Worm (Caenorhabditis elegans) whole organism, L2 larva: Measurements from ENCODE around the gene T28F12.1.

ENCODE experiments used
- C34F6.9 ChIP-seq: fragments of 150-350 bp; optimal IDR thresholded peaks from 2 replicates; lab custom pipeline; 2014; ENCODE audit warnings: missing biosample characterization, missing genetic modification characterization
- F13H6.1 ChIP-seq: sonication (generic microtip); optimal IDR thresholded peaks from 2 replicates; lab custom pipeline; 2016; ENCODE audit warnings: missing genetic modification characterization, missing compliant biosample characterization
- R02D3.7 ChIP-seq: fragments of 150-350 bp; optimal IDR thresholded peaks from 2 replicates; lab custom pipeline; 2014; ENCODE audit warnings: missing biosample characterization, missing genetic modification characterization
- Y55F3AM.14 ChIP-seq: fragments of 200-800 bp; sonication (Bioruptor generic); optimal IDR thresholded peaks from 2 replicates; lab custom pipeline; 2018; ENCODE audit warnings: mild to moderate bottlenecking, missing genetic modification characterization, missing compliant biosample characterization
- ZK546.5 ChIP-seq: sonication (generic microtip); optimal IDR thresholded peaks from 2 replicates; lab custom pipeline; 2017; ENCODE audit warnings: missing biosample characterization, missing genetic modification characterization
- alr-1 ChIP-seq: fragments of 150-350 bp; optimal IDR thresholded peaks from 2 replicates; lab custom pipeline; 2014; ENCODE audit warnings: missing biosample characterization, missing genetic modification characterization
- aly-2 ChIP-seq: fragments of 150-350 bp; optimal IDR thresholded peaks from 2 replicates; lab custom pipeline; 2014; ENCODE audit warnings: missing biosample characterization, missing genetic modification characterization
- ama-1 ChIP-seq: fragments of 150-350 bp; optimal IDR thresholded peaks from 2 replicates; lab custom pipeline; 2018; ENCODE audit warnings: inconsistent platforms
- ceh-16 ChIP-seq: fragments of 150-350 bp; optimal IDR thresholded peaks from 2 replicates; lab custom pipeline; 2014; ENCODE audit warnings: missing biosample characterization, missing genetic modification characterization
- crh-2 ChIP-seq: sonication (generic microtip); optimal IDR thresholded peaks from 2 replicates; lab custom pipeline; 2017; ENCODE audit warnings: missing biosample characterization, missing genetic modification characterization
- dmd-4 ChIP-seq: sonication (generic microtip); optimal IDR thresholded peaks from 2 replicates; lab custom pipeline; 2017; ENCODE audit warnings: missing biosample characterization, missing genetic modification characterization
- egl-27 ChIP-seq: sonication (generic microtip); optimal IDR thresholded peaks from 3 replicates; lab custom pipeline; 2017; ENCODE audit warnings: missing biosample characterization, missing genetic modification reagents, missing genetic modification characterization
- elt-1 ChIP-seq: fragments of 150-350 bp; optimal IDR thresholded peaks from 2 replicates; lab custom pipeline; 2014; ENCODE audit warnings: missing biosample characterization, missing genetic modification characterization
- elt-3 ChIP-seq: sonication (generic microtip); optimal IDR thresholded peaks from 2 replicates; lab custom pipeline; 2017; ENCODE audit warnings: missing biosample characterization, missing genetic modification characterization
- fos-1 ChIP-seq: fragments of 150-350 bp; optimal IDR thresholded peaks from 2 replicates; lab custom pipeline; 2014; ENCODE audit warnings: missing biosample characterization, missing genetic modification characterization
- gmeb-1 ChIP-seq: fragments of 150-350 bp; optimal IDR thresholded peaks from 2 replicates; lab custom pipeline; 2014; ENCODE audit warnings: missing biosample characterization, missing genetic modification characterization
- lin-11 ChIP-seq: fragments of 150-350 bp; sonication (generic microtip); optimal IDR thresholded peaks from 2 replicates; lab custom pipeline; 2014; ENCODE audit warnings: missing biosample characterization, missing genetic modification characterization, inconsistent platforms, mixed read lengths
- lin-13 ChIP-seq: fragments of 150-350 bp; optimal IDR thresholded peaks from 2 replicates; lab custom pipeline; 2014; ENCODE audit warnings: missing biosample characterization, missing genetic modification reagents, missing genetic modification characterization
- lin-39 ChIP-seq: fragments of 150-350 bp; optimal IDR thresholded peaks from 2 replicates; lab custom pipeline; 2014; ENCODE audit warnings: missing biosample characterization, missing genetic modification reagents, missing genetic modification characterization
- lsy-2 ChIP-seq, 2 experiments: fragments of 150-350 bp in 1 of 2; sonication (generic microtip) in 1 of 2; optimal IDR thresholded peaks; 2 replicates each; lab custom pipeline; 2014 to 2017; ENCODE audit warnings: missing biosample characterization in 2 of 2, missing genetic modification characterization in 2 of 2
- mab-5 ChIP-seq: fragments of 150-350 bp; optimal IDR thresholded peaks from 2 replicates; lab custom pipeline; 2014; ENCODE audit warnings: missing biosample characterization, missing genetic modification characterization
- mdl-1 ChIP-seq, 2 experiments: fragments of 150-350 bp in 1 of 2; sonication (generic microtip) in 1 of 2; optimal IDR thresholded peaks; 2 replicates each; lab custom pipeline; 2017; ENCODE audit warnings: missing biosample characterization in 2 of 2, missing genetic modification characterization in 2 of 2
- nhr-10 ChIP-seq: sonication (generic microtip); optimal IDR thresholded peaks from 2 replicates; lab custom pipeline; 2017; ENCODE audit warnings: missing biosample characterization, missing genetic modification characterization
- nhr-11 ChIP-seq: fragments of 150-350 bp; optimal IDR thresholded peaks from 2 replicates; lab custom pipeline; 2014; ENCODE audit warnings: missing biosample characterization, missing genetic modification characterization
- nhr-129 ChIP-seq: fragments of 150-350 bp; optimal IDR thresholded peaks from 2 replicates; lab custom pipeline; 2014; ENCODE audit warnings: missing biosample characterization, missing genetic modification characterization
- nhr-21 ChIP-seq: fragments of 150-350 bp; optimal IDR thresholded peaks from 2 replicates; lab custom pipeline; 2014; ENCODE audit warnings: missing biosample characterization, missing genetic modification characterization
- nhr-23 ChIP-seq: fragments of 150-350 bp; optimal IDR thresholded peaks from 2 replicates; lab custom pipeline; 2014; ENCODE audit warnings: missing biosample characterization, missing genetic modification reagents, missing genetic modification characterization
- nhr-237 ChIP-seq: fragments of 150-350 bp; optimal IDR thresholded peaks from 2 replicates; lab custom pipeline; 2014; ENCODE audit warnings: missing biosample characterization, missing genetic modification characterization
- nhr-25 ChIP-seq: fragments of 150-350 bp; sonication (generic microtip); optimal IDR thresholded peaks from 3 replicates; lab custom pipeline; 2014; ENCODE audit warnings: missing biosample characterization, missing genetic modification characterization
- nhr-77 ChIP-seq: fragments of 150-350 bp; optimal IDR thresholded peaks from 2 replicates; lab custom pipeline; 2014; ENCODE audit warnings: missing biosample characterization, missing genetic modification characterization
- sem-4 ChIP-seq: fragments of 150-350 bp; optimal IDR thresholded peaks from 2 replicates; lab custom pipeline; 2014; ENCODE audit warnings: missing biosample characterization, missing genetic modification reagents, missing genetic modification characterization
- unc-39 ChIP-seq: fragments of 150-350 bp; optimal IDR thresholded peaks from 2 replicates; lab custom pipeline; 2014; ENCODE audit warnings: missing biosample characterization, missing genetic modification characterization
- unc-55 ChIP-seq: fragments of 150-350 bp; sonication (generic microtip); optimal IDR thresholded peaks from 3 replicates; lab custom pipeline; 2014; ENCODE audit warnings: missing biosample characterization, missing genetic modification reagents, missing genetic modification characterization
- unc-62 ChIP-seq: fragments of 150-350 bp; optimal IDR thresholded peaks from 2 replicates; lab custom pipeline; 2014; ENCODE audit warnings: missing biosample characterization, missing genetic modification reagents, missing genetic modification characterization
- zag-1 ChIP-seq: fragments of 150-350 bp; optimal IDR thresholded peaks from 2 replicates; lab custom pipeline; 2014; ENCODE audit warnings: missing biosample characterization, missing genetic modification characterization
- ztf-1 ChIP-seq: fragments of 200-800 bp; sonication (Bioruptor generic); conservative IDR thresholded peaks from 2 replicates; pipeline ENCODE4 v1.3.6; 2022; ENCODE audit warnings: missing genetic modification characterization, missing compliant biosample characterization
- ztf-11 ChIP-seq: sonication (generic microtip); optimal IDR thresholded peaks from 2 replicates; lab custom pipeline; 2017; ENCODE audit warnings: missing biosample characterization, missing genetic modification characterization
- ztf-4 ChIP-seq: fragments of 150-350 bp; optimal IDR thresholded peaks from 2 replicates; lab custom pipeline; 2014; ENCODE audit warnings: missing biosample characterization, missing genetic modification characterization

Gene T28F12.1

ce11 chrV:4487888-4488287 lies 24.9 kb upstream of the T28F12.1 start:
- TF ChIP-seq C34F6.9 (tag; lab: Kevin White, UChicago): no peak
- no peak for TF ChIP-seq mdl-1 (tag; optimal IDR thresholded peaks at IDR 0.05; lab: Kevin White, UChicago)
- no peak for TF ChIP-seq F13H6.1 (tag; lab: Kevin White, UChicago)
- no peak for TF ChIP-seq lin-13 (GFP tag; lab: Kevin White, UChicago)
- no peak for TF ChIP-seq nhr-25 (tag; lab: Kevin White, UChicago)
- TF ChIP-seq egl-27 (tag; lab: Kevin White, UChicago): no peak
- TF ChIP-seq mab-5 (tag; lab: Kevin White, UChicago): no peak
- TF ChIP-seq dmd-4: no peak
- no peak for TF ChIP-seq nhr-237
- TF ChIP-seq lin-11 (tag; lab: Kevin White, UChicago): no peak
- TF ChIP-seq ztf-4 (tag; lab: Kevin White, UChicago): no peak
- no peak for TF ChIP-seq elt-3 (tag; lab: Kevin White, UChicago)
- TF ChIP-seq ceh-16: no peak
- no peak for TF ChIP-seq zag-1 (tag; lab: Kevin White, UChicago)
- no peak for TF ChIP-seq fos-1
- TF ChIP-seq nhr-129 (tag; lab: Kevin White, UChicago): no peak
- no peak for TF ChIP-seq sem-4 (tag; lab: Kevin White, UChicago)
- no peak for TF ChIP-seq unc-62 (GFP tag; lab: Kevin White, UChicago)
- TF ChIP-seq nhr-77 (tag; lab: Kevin White, UChicago): no peak
- TF ChIP-seq, all 48 proteins: peak for 0

- TF ChIP-seq unc-39 (tag; lab: Kevin White, UChicago) (no peak), nhr-11 (no peak), egl-27 (tag; lab: Kevin White, UChicago) (no peak), C34F6.9 (tag; lab: Kevin White, UChicago) (no peak), ztf-11 (tag; lab: Kevin White, UChicago) (no peak), elt-1 (no peak), ama-1 (lab: Kevin White, UChicago) (no peak), unc-55 (GFP tag; lab: Kevin White, UChicago) (no peak), alr-1 (tag; lab: Kevin White, UChicago) (no peak), elt-3 (tag; lab: Kevin White, UChicago) (no peak), Y55F3AM.14 (no peak), dmd-4 (no peak), mdl-1 (tag; optimal IDR thresholded peaks at IDR 0.05; lab: Kevin White, UChicago) (no peak), crh-2 (no peak), mab-5 (tag; lab: Kevin White, UChicago) (no peak), nhr-129 (tag; lab: Kevin White, UChicago) (no peak), ceh-16 (no peak), nhr-21 (tag; lab: Kevin White, UChicago) (no peak), ztf-1 (no peak), zag-1 (tag; lab: Kevin White, UChicago) (no peak)
These were observed 23.8 kb upstream of the T28F12.1 start for ce11 chrV:4488989-4489388.

DNA sequence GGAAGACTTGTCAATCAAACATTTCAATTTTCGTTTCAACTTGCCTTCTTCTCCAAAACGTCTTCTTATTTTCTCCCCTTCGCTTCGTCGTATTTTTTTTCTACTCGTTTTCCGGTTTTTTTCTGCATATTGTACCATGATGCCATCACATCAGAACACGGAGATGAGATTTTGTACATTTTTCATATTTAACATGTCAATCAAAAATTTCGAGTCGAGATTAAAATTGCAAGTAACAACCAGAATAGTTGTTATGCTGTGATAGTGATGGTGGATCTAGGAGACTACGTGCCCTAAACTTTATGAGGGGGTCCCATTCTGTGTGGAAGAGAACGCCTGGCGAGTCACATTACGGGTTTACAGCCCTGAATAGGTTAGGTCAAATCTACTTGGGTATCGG lies 22.9 kb upstream of the T28F12.1 start:
- TF ChIP-seq nhr-10 (tag; lab: Kevin White, UChicago) (no peak), Y55F3AM.14 (no peak), lin-39 (tag; lab: Kevin White, UChicago) (no peak), ZK546.5 (tag; lab: Kevin White, UChicago) (no peak), unc-62 (GFP tag; lab: Kevin White, UChicago) (no peak), nhr-23 (tag; lab: Kevin White, UChicago) (no peak), elt-1 (no peak), aly-2 (tag; lab: Kevin White, UChicago) (no peak), fos-1 (no peak), nhr-129 (tag; lab: Kevin White, UChicago) (no peak), elt-3 (tag; lab: Kevin White, UChicago) (no peak), C34F6.9 (tag; lab: Kevin White, UChicago) (no peak), nhr-11 (no peak), nhr-77 (tag; lab: Kevin White, UChicago) (no peak), lsy-2 (tag; optimal IDR thresholded peaks at IDR 0.05; lab: Kevin White, UChicago) (no peak), R02D3.7 (tag; lab: Kevin White, UChicago) (no peak), gmeb-1 (tag; lab: Kevin White, UChicago) (no peak), nhr-25 (tag; lab: Kevin White, UChicago) (no peak), mdl-1 (tag; optimal IDR thresholded peaks at IDR 0.05; lab: Kevin White, UChicago) (no peak)
- TF ChIP-seq, all 48 proteins: peak for 0
